Fruit fly (Drosophila melanogaster) whole organism, embryonic: ENCODE results near the gene ABCB7.

Experiments
- ATbp ChIP-seq: fragments of 200-800 bp; sonication (Bioruptor generic); optimal IDR thresholded peaks from 2 replicates; lab custom pipeline; 2017; ENCODE audit warnings: missing biosample characterization, mild to moderate bottlenecking, missing genetic modification characterization, missing genetic modification reagents
- Ada2b ChIP-seq: fragments of 200-800 bp; sonication (Bioruptor generic); IDR thresholded peaks from 2 replicates; pipeline ENCODE4 v1.3.6; 2022; ENCODE audit warnings: missing biosample characterization, missing genetic modification characterization
- Asciz ChIP-seq: fragments of 200-800 bp; sonication (Bioruptor generic); optimal IDR thresholded peaks from 2 replicates; lab custom pipeline; 2017; ENCODE audit warnings: missing biosample characterization, mild to moderate bottlenecking, missing genetic modification characterization, missing genetic modification reagents
- Atf3 ChIP-seq: fragments of 200-800 bp; sonication (Bioruptor generic); optimal IDR thresholded peaks from 3 replicates; lab custom pipeline; 2016; ENCODE audit warnings: missing biosample characterization, missing genetic modification characterization
- CG10431 ChIP-seq: fragments of 200-800 bp; sonication (Bioruptor generic); optimal IDR thresholded peaks from 3 replicates; lab custom pipeline; 2018; ENCODE audit warnings: missing biosample characterization, mild to moderate bottlenecking, missing genetic modification characterization
- CG10543 ChIP-seq: fragments of 200-800 bp; sonication (Bioruptor generic); optimal IDR thresholded peaks from 3 replicates; lab custom pipeline; 2017; ENCODE audit warnings: missing biosample characterization, mild to moderate bottlenecking, missing genetic modification characterization, moderate library complexity
- CG11696 ChIP-seq: fragments of 200-800 bp; sonication (Bioruptor generic); IDR thresholded peaks from 2 replicates; pipeline ENCODE4 v1.3.6; 2022; ENCODE audit warnings: missing biosample characterization, missing genetic modification characterization
- CG12104 ChIP-seq: fragments of 200-800 bp; sonication (Bioruptor generic); optimal IDR thresholded peaks from 3 replicates; lab custom pipeline; 2016; ENCODE audit warnings: missing biosample characterization, missing genetic modification characterization
- CG15011 ChIP-seq: fragments of 200-800 bp; sonication (Bioruptor generic); optimal IDR thresholded peaks from 3 replicates; lab custom pipeline; 2018; ENCODE audit warnings: missing biosample characterization, mild to moderate bottlenecking, missing genetic modification characterization
- CG16863 ChIP-seq: fragments of 200-800 bp; sonication (Bioruptor generic); optimal IDR thresholded peaks from 3 replicates; lab custom pipeline; 2016; ENCODE audit warnings: missing biosample characterization, missing genetic modification characterization
- CG2120 ChIP-seq: fragments of 200-800 bp; sonication (Bioruptor generic); optimal IDR thresholded peaks from 3 replicates; lab custom pipeline; 2016; ENCODE audit warnings: missing biosample characterization, missing genetic modification characterization
- CG31388 ChIP-seq: fragments of 200-800 bp; sonication (Bioruptor generic); optimal IDR thresholded peaks from 2 replicates; lab custom pipeline; 2016; ENCODE audit warnings: missing biosample characterization, missing genetic modification characterization
- CG32772 ChIP-seq: fragments of 200-800 bp; sonication (Bioruptor generic); IDR thresholded peaks from 2 replicates; pipeline ENCODE4 v1.3.6; 2022; ENCODE audit warnings: missing biosample characterization, missing genetic modification characterization
- CG7357 ChIP-seq: fragments of 200-800 bp; sonication (Bioruptor generic); IDR thresholded peaks from 3 replicates; pipeline ENCODE4 v1.3.6; 2022; ENCODE audit warnings: missing biosample characterization, missing genetic modification characterization
- CG8290 ChIP-seq, 3 experiments: fragments of 200-800 bp; sonication (Bioruptor generic); optimal IDR thresholded peaks; 2 replicates each; lab custom pipeline; 2016 to 2019; ENCODE audit warnings: missing biosample characterization in 3 of 3, missing genetic modification characterization in 3 of 3, mild to moderate bottlenecking in 2 of 3, moderate library complexity in 1 of 3
- Chrac-16 ChIP-seq: fragments of 200-800 bp; sonication (Bioruptor generic); optimal IDR thresholded peaks from 3 replicates; lab custom pipeline; 2016; ENCODE audit warnings: missing biosample characterization, missing genetic modification characterization
- D19B ChIP-seq: fragments of 200-800 bp; sonication (Bioruptor generic); optimal IDR thresholded peaks from 2 replicates; lab custom pipeline; 2017; ENCODE audit warnings: missing biosample characterization, mild to moderate bottlenecking, missing genetic modification characterization
- Dll ChIP-seq: fragments of 200-800 bp; sonication (Bioruptor generic); IDR thresholded peaks from 4 replicates; pipeline ENCODE4 v1.3.6; 2022; ENCODE audit warnings: missing biosample characterization, missing genetic modification characterization; ENCODE audit not compliant: partially characterized antibody
- E2f2 ChIP-seq: fragments of 200-800 bp; sonication (Bioruptor generic); IDR thresholded peaks from 2 replicates; pipeline ENCODE4 v1.3.6; 2022; ENCODE audit warnings: missing biosample characterization, missing genetic modification characterization
- Hey ChIP-seq: fragments of 200-800 bp; sonication (Bioruptor generic); optimal IDR thresholded peaks from 3 replicates; lab custom pipeline; 2018; ENCODE audit warnings: missing biosample characterization, mild to moderate bottlenecking, missing genetic modification characterization
- Lhr ChIP-seq: fragments of 200-800 bp; sonication (Bioruptor generic); optimal IDR thresholded peaks from 3 replicates; lab custom pipeline; 2017; ENCODE audit warnings: mild to moderate bottlenecking, missing biosample characterization, missing genetic modification reagents, missing genetic modification characterization
- Nf-YB ChIP-seq: fragments of 200-800 bp; sonication (Bioruptor generic); optimal IDR thresholded peaks from 3 replicates; lab custom pipeline; 2019; ENCODE audit warnings: missing biosample characterization, mild to moderate bottlenecking, missing genetic modification characterization, moderate library complexity
- Optix ChIP-seq: fragments of 200-800 bp; sonication (Bioruptor generic); IDR thresholded peaks from 3 replicates; pipeline ENCODE4 v1.3.6; 2022; ENCODE audit warnings: missing biosample characterization, missing genetic modification characterization
- Poxn ChIP-seq: fragments of 200-800 bp; sonication (Bioruptor generic); IDR thresholded peaks from 2 replicates; pipeline ENCODE4 v1.3.6; 2022; ENCODE audit warnings: missing biosample characterization, missing genetic modification characterization
- Ssrp ChIP-seq: fragments of 200-800 bp; sonication (Bioruptor generic); optimal IDR thresholded peaks from 2 replicates; lab custom pipeline; 2018; ENCODE audit warnings: missing biosample characterization, mild to moderate bottlenecking, missing genetic modification characterization, moderate library complexity
- aop ChIP-seq: fragments of 200-800 bp; sonication (Bioruptor generic); IDR thresholded peaks from 2 replicates; pipeline ENCODE4 v1.3.6; 2022; ENCODE audit warnings: missing biosample characterization, missing genetic modification characterization
- bab2 ChIP-seq: fragments of 200-800 bp; sonication (Bioruptor generic); optimal IDR thresholded peaks from 2 replicates; lab custom pipeline; 2016; ENCODE audit warnings: missing biosample characterization, missing genetic modification characterization
- cas ChIP-seq: fragments of 200-800 bp; sonication (Bioruptor generic); IDR thresholded peaks from 2 replicates; pipeline ENCODE4 v1.3.6; 2022; ENCODE audit warnings: missing biosample characterization, missing genetic modification characterization
- caup ChIP-seq: fragments of 200-800 bp; sonication (Bioruptor generic); optimal IDR thresholded peaks from 3 replicates; lab custom pipeline; 2017; ENCODE audit warnings: missing biosample characterization, mild to moderate bottlenecking, missing genetic modification characterization, moderate library complexity; ENCODE audit not compliant: severe bottlenecking
- da ChIP-seq: fragments of 200-800 bp; sonication (Bioruptor generic); optimal IDR thresholded peaks from 2 replicates; lab custom pipeline; 2016; ENCODE audit warnings: missing biosample characterization, missing genetic modification characterization
- grau ChIP-seq: fragments of 200-800 bp; optimal IDR thresholded peaks from 3 replicates; lab custom pipeline; 2019; ENCODE audit warnings: missing biosample characterization, mild to moderate bottlenecking, missing genetic modification characterization, moderate library complexity
- hkb ChIP-seq, 2 experiments: fragments of 200-800 bp in 1 of 2; fragments of >200 bp in 1 of 2; sonication (Bioruptor generic) in 1 of 2; IDR thresholded peaks in 1 of 2; optimal IDR thresholded peaks in 1 of 2; 2 replicates each; pipeline versions ENCODE4 v1.3.6 to Lab custom; 2017 to 2022; ENCODE audit warnings: missing biosample characterization in 1 of 2, missing genetic modification characterization in 1 of 2
- lab ChIP-seq: fragments of 200-800 bp; sonication (Bioruptor generic); optimal IDR thresholded peaks from 3 replicates; lab custom pipeline; 2017; ENCODE audit warnings: missing biosample characterization, missing genetic modification characterization, mild to moderate bottlenecking, moderate library complexity, missing genetic modification reagents
- maf-S ChIP-seq: fragments of 200-800 bp; sonication (Bioruptor generic); optimal IDR thresholded peaks from 2 replicates; lab custom pipeline; 2016; ENCODE audit warnings: missing biosample characterization, missing genetic modification characterization
- mam ChIP-seq: fragments of 200-800 bp; sonication (Bioruptor generic); optimal IDR thresholded peaks from 3 replicates; lab custom pipeline; 2016; ENCODE audit warnings: missing biosample characterization, missing genetic modification characterization
- mld ChIP-seq: fragments of 200-800 bp; sonication (Bioruptor generic); IDR thresholded peaks from 3 replicates; pipeline ENCODE4 v1.3.6; 2022; ENCODE audit warnings: missing biosample characterization, missing genetic modification characterization; ENCODE audit not compliant: partially characterized antibody
- nmo ChIP-seq: fragments of 200-800 bp; sonication (Bioruptor generic); optimal IDR thresholded peaks from 2 replicates; lab custom pipeline; 2018; ENCODE audit warnings: missing biosample characterization, mild to moderate bottlenecking, missing genetic modification characterization, moderate library complexity
- peb ChIP-seq: fragments of 200-800 bp; sonication (Bioruptor generic); IDR thresholded peaks from 2 replicates; pipeline ENCODE4 v1.3.6; 2022; ENCODE audit warnings: missing biosample characterization, missing genetic modification characterization
- pum ChIP-seq: fragments of 200-800 bp; sonication (Bioruptor generic); optimal IDR thresholded peaks from 2 replicates; lab custom pipeline; 2016; ENCODE audit warnings: missing biosample characterization, missing genetic modification characterization
- rib ChIP-seq: fragments of 200-800 bp; sonication (Bioruptor generic); IDR thresholded peaks from 2 replicates; pipeline ENCODE4 v1.3.6; 2022; ENCODE audit warnings: missing biosample characterization, missing genetic modification characterization
- sna ChIP-seq: fragments of 200-800 bp; sonication (Bioruptor generic); IDR thresholded peaks from 2 replicates; pipeline ENCODE4 v1.3.6; 2022; ENCODE audit warnings: missing biosample characterization, missing genetic modification characterization; ENCODE audit not compliant: partially characterized antibody
- sob ChIP-seq: fragments of 200-800 bp; sonication (Bioruptor generic); IDR thresholded peaks from 2 replicates; pipeline ENCODE4 v1.3.6; 2022; ENCODE audit warnings: missing biosample characterization, missing genetic modification characterization
- sqz ChIP-seq: fragments of 200-800 bp; sonication (Bioruptor generic); optimal IDR thresholded peaks from 3 replicates; lab custom pipeline; 2018; ENCODE audit warnings: missing biosample characterization, mild to moderate bottlenecking, missing genetic modification characterization
- tgo ChIP-seq: fragments of 200-800 bp; sonication (Bioruptor generic); IDR thresholded peaks from 3 replicates; pipeline ENCODE4 v1.3.6; 2022; ENCODE audit warnings: missing biosample characterization, missing genetic modification characterization
- tna ChIP-seq: fragments of 200-800 bp; sonication (Bioruptor generic); IDR thresholded peaks from 2 replicates; pipeline ENCODE4 v1.3.6; 2022; ENCODE audit warnings: missing biosample characterization, missing genetic modification characterization; ENCODE audit not compliant: partially characterized antibody
- trh ChIP-seq: fragments of 200-800 bp; sonication (Bioruptor generic); optimal IDR thresholded peaks from 2 replicates; lab custom pipeline; 2016; ENCODE audit warnings: missing biosample characterization, missing genetic modification characterization
- unc-4 ChIP-seq: fragments of 200-800 bp; sonication (Bioruptor generic); IDR thresholded peaks from 2 replicates; pipeline ENCODE4 v1.3.6; 2022; ENCODE audit warnings: missing biosample characterization, missing genetic modification characterization; ENCODE audit not compliant: partially characterized antibody
- usp ChIP-seq: fragments of >200 bp; optimal IDR thresholded peaks from 2 replicates; lab custom pipeline; 2017; ENCODE audit warnings: missing biosample characterization, missing genetic modification characterization

The ABCB7 gene

dm6 chr3L:1587140-1587849, 30.9 kb upstream of the ABCB7 start (continued):
- TF ChIP-seq trh (GFP tag; lab: Kevin White, UChicago) (peak; percentile 65), sqz (peak; percentile 38), sob (GFP tag; lab: Robert Waterston, UW) (peak; percentile 91), Ada2b (GFP tag; lab: Robert Waterston, UW) (peak; percentile 93), Poxn (GFP tag; lab: Robert Waterston, UW) (0 out of 2 replicates have a peak, but pooled peaks have one; percentile 35), E2f2 (GFP tag; lab: Robert Waterston, UW) (peak; percentile 56), Hey (peak; percentile 18), caup (peak; percentile 83), CG2120 (peak; percentile 89), Nf-YB (peak; percentile 17), CG8290 (GFP tag; optimal IDR thresholded peaks at IDR 0.05; lab: Kevin White, UChicago) (peak; percentile 69), CG8290 (tag; optimal IDR thresholded peaks at IDR 0.05; lab: Kevin White, UChicago) (peak in 1 of 2 experiments; percentile 97), CG32772 (GFP tag; lab: Robert Waterston, UW) (peak; percentile 86), CG31388 (GFP tag; lab: Kevin White, UChicago) (peak; percentile 43), sna (GFP tag; lab: Robert Waterston, UW) (no peak), CG7357 (GFP tag; lab: Robert Waterston, UW) (peak; percentile 72), unc-4 (GFP tag; lab: Robert Waterston, UW) (no peak), CG11696 (GFP tag; lab: Robert Waterston, UW) (peak; percentile 76), aop (GFP tag; lab: Robert Waterston, UW) (peak; percentile 61; the same call in 1 of the 2 replicates), tna (GFP tag; lab: Robert Waterston, UW) (no peak), rib (GFP tag; lab: Robert Waterston, UW) (peak; percentile 82; the same call in 1 of the 2 replicates), CG16863 (peak; percentile 73), Dll (GFP tag; lab: Robert Waterston, UW) (no peak), Optix (GFP tag; lab: Robert Waterston, UW) (peak; percentile 78; the same call in 2 of the 3 replicates), Chrac-16 (GFP tag; lab: Kevin White, UChicago) (peak; percentile 73), da (peak; percentile 24), CG15011 (peak; percentile 64), bab2 (GFP tag; lab: Kevin White, UChicago) (peak; percentile 87), cas (peak; percentile 69; the same call in 1 of the 2 replicates), usp (GFP tag; lab: Kevin White, UChicago) (no peak), lab (peak; percentile 91), D19B (GFP tag; lab: Kevin White, UChicago) (peak; percentile 62), Ssrp (tag; lab: Kevin White, UChicago) (peak; percentile 56), nmo (GFP tag; lab: Kevin White, UChicago) (peak; percentile 59), mld (GFP tag; lab: Robert Waterston, UW) (no peak), Asciz (peak; percentile 44), grau (peak; percentile 94), Lhr (GFP tag; lab: Kevin White, UChicago) (no peak), hkb (optimal IDR thresholded peaks at IDR 0.05; lab: Kevin White, UChicago) (no peak), hkb (GFP tag; IDR thresholded peaks at IDR 0.05; lab: Robert Waterston, UW) (peak; percentile 91), CG10431 (GFP tag; lab: Kevin White, UChicago) (no peak), maf-S (GFP tag; lab: Kevin White, UChicago) (peak; percentile 77), mam (GFP tag; lab: Kevin White, UChicago) (peak; percentile 94), Atf3 (GFP tag; lab: Kevin White, UChicago) (peak; percentile 52), pum (GFP tag; lab: Kevin White, UChicago) (peak; percentile 76), peb (GFP tag; lab: Robert Waterston, UW) (peak; percentile 65), CG10543 (peak; percentile 59), tgo (GFP tag; lab: Robert Waterston, UW) (peak; percentile 92), CG12104 (peak; percentile 68), ATbp (GFP tag; lab: Kevin White, UChicago) (peak; percentile 61)
